Worm (Caenorhabditis elegans) whole organism, L1 larva: ENCODE results near the gene C37C3.18.

Experiments
- ama-1 ChIP-seq: fragments of 150-350 bp; optimal IDR thresholded peaks from 2 replicates; lab custom pipeline; 2014
- ceh-88 ChIP-seq: fragments of 200-800 bp; sonication (Bioruptor generic); IDR thresholded peaks from 2 replicates; pipeline ENCODE4 v1.3.6; 2022; ENCODE audit warnings: missing genetic modification characterization, missing compliant biosample characterization
- fos-1 ChIP-seq: fragments of 150-350 bp; optimal IDR thresholded peaks from 2 replicates; lab custom pipeline; 2014; ENCODE audit warnings: missing biosample characterization, missing genetic modification characterization
- lin-15B ChIP-seq: fragments of 150-350 bp; sonication (generic microtip); optimal IDR thresholded peaks from 3 replicates; lab custom pipeline; 2014; ENCODE audit warnings: missing biosample characterization, missing genetic modification characterization
- lsy-2 ChIP-seq, 2 experiments: fragments of 150-350 bp; optimal IDR thresholded peaks; 2 replicates each; lab custom pipeline; 2014; ENCODE audit warnings: missing biosample characterization in 2 of 2, missing genetic modification characterization in 2 of 2
- mdl-1 ChIP-seq, 2 experiments: fragments of 150-350 bp; optimal IDR thresholded peaks; 2 replicates each; lab custom pipeline; 2014 to 2017; ENCODE audit warnings: missing biosample characterization in 2 of 2, missing genetic modification characterization in 2 of 2, inconsistent platforms in 1 of 2
- mef-2 ChIP-seq: fragments of 150-350 bp; optimal IDR thresholded peaks from 2 replicates; lab custom pipeline; 2014; ENCODE audit warnings: missing biosample characterization, missing genetic modification characterization
- nhr-12 ChIP-seq: sonication (generic microtip); optimal IDR thresholded peaks from 2 replicates; lab custom pipeline; 2017; ENCODE audit warnings: missing biosample characterization, missing genetic modification characterization
- nhr-76 ChIP-seq: sonication (generic microtip); optimal IDR thresholded peaks from 2 replicates; lab custom pipeline; 2017; ENCODE audit warnings: missing biosample characterization, missing genetic modification characterization
- nhr-77 ChIP-seq: fragments of 150-350 bp; optimal IDR thresholded peaks from 2 replicates; lab custom pipeline; 2014; ENCODE audit warnings: missing biosample characterization, missing genetic modification characterization
- skn-1 ChIP-seq: fragments of 150-350 bp; optimal IDR thresholded peaks from 2 replicates; lab custom pipeline; 2014; ENCODE audit warnings: missing biosample characterization, missing genetic modification characterization
- tbx-2 ChIP-seq: sonication (generic microtip); optimal IDR thresholded peaks from 2 replicates; lab custom pipeline; 2016; ENCODE audit warnings: missing genetic modification characterization, missing compliant biosample characterization

- TF ChIP-seq tbx-2 (no peak), skn-1 (tag; lab: Kevin White, UChicago) (no peak), ama-1 (lab: Kevin White, UChicago) (no peak), nhr-76 (tag; lab: Kevin White, UChicago) (no peak), mef-2 (tag; lab: Kevin White, UChicago) (no peak), mdl-1 (tag; optimal IDR thresholded peaks at IDR 0.05; lab: Kevin White, UChicago) (no peak), nhr-77 (tag; lab: Kevin White, UChicago) (no peak), ceh-88 (GFP tag; lab: Robert Waterston, UW) (no peak), fos-1 (tag; lab: Kevin White, UChicago) (no peak), nhr-12 (tag; lab: Kevin White, UChicago) (no peak), lin-15B (tag; lab: Kevin White, UChicago) (no peak), lsy-2 (tag; optimal IDR thresholded peaks at IDR 0.05; lab: Kevin White, UChicago) (no peak)
Measured at ce11 chrV:7839485-7839884, 15.3 kb upstream of the C37C3.18 start, which contains the start of gene C37C3.12.
